Fruit fly (Drosophila melanogaster) whole organism: ENCODE results near the gene Mlc1.

Experiments
- CG8478 ChIP-seq: fragments of >200 bp; optimal IDR thresholded peaks from 2 replicates; lab custom pipeline; 2018; ENCODE audit warnings: inconsistent platforms
- Dll ChIP-seq: fragments of >200 bp; optimal IDR thresholded peaks from 2 replicates; lab custom pipeline; 2017
- EcR ChIP-seq, 2 experiments: fragments of >200 bp; optimal IDR thresholded peaks; 2 replicates each; lab custom pipeline; 2017; ENCODE audit warnings: missing biosample characterization in 2 of 2, missing genetic modification characterization in 2 of 2, missing genetic modification reagents in 2 of 2
- pan ChIP-seq: fragments of >200 bp; optimal IDR thresholded peaks from 2 replicates; lab custom pipeline; 2017
- psq ChIP-seq: fragments of >200 bp; optimal IDR thresholded peaks from 2 replicates; lab custom pipeline; 2017
- usp ChIP-seq: fragments of >200 bp; optimal IDR thresholded peaks from 2 replicates; lab custom pipeline; 2017; ENCODE audit warnings: missing biosample characterization, missing genetic modification characterization, mixed read lengths

Gene Mlc1

DNA sequence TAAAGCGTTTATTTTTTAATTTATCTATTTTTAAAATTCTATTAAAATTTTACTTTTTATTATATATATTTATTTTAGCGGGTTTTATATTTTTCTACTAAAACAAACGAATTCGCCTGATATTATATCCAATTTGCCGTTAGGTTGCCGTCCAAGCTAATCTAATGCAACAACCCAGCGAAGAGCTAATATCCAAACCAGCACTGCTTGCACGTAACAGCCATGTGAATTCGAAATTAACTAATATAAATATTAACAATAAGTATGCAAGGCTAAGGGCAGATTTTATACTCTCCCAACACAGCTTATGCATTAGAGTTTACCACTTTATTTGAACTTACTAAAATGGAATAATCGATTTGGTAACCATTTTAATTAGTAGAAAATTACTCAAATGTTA lies 8.3 kb downstream of the Mlc1 start:
- TF ChIP-seq pan (no peak), psq (lab: Kevin White, UChicago) (no peak)

dm6 chr3R:27647817-27648216 lies 12.2 kb downstream of the Mlc1 start:
- TF ChIP-seq pan (no peak), CG8478 (lab: Kevin White, UChicago) (no peak), EcR (GFP tag; optimal IDR thresholded peaks at IDR 0.05; lab: Kevin White, UChicago) (no peak), usp (GFP tag; lab: Kevin White, UChicago) (no peak), psq (lab: Kevin White, UChicago) (no peak), Dll (lab: Kevin White, UChicago) (no peak)

- TF ChIP-seq psq (lab: Kevin White, UChicago) (no peak), EcR (GFP tag; optimal IDR thresholded peaks at IDR 0.05; lab: Kevin White, UChicago) (no peak), pan (no peak), usp (GFP tag; lab: Kevin White, UChicago) (no peak), CG8478 (lab: Kevin White, UChicago) (no peak), Dll (lab: Kevin White, UChicago) (no peak)
Observed at dm6 chr3R:27643080-27643479, 16.9 kb downstream of the Mlc1 start.

dm6 chr3R:27637264-27637860 lies 22.6 kb downstream of the Mlc1 start:
- TF ChIP-seq usp (GFP tag; lab: Kevin White, UChicago), result no peak

- TF ChIP-seq Dll (lab: Kevin White, UChicago), result no peak
- TF ChIP-seq usp (GFP tag; lab: Kevin White, UChicago), result no peak
- TF ChIP-seq EcR (GFP tag; optimal IDR thresholded peaks at IDR 0.05; lab: Kevin White, UChicago), result no peak
- no peak for TF ChIP-seq CG8478 (lab: Kevin White, UChicago)
- no peak for TF ChIP-seq psq (lab: Kevin White, UChicago)
- no peak for TF ChIP-seq pan
Observed at dm6 chr3R:27636720-27637119, 23.3 kb downstream of the Mlc1 start.

dm6 chr3R:27636010-27636584 lies 23.9 kb downstream of the Mlc1 start, which contains the start of the genes CG5611 and Mtl:
Gene CG5611 (minus strand): TSS chr3R:27636060.
Gene Mtl (plus strand): TSS chr3R:27636412.
- TF ChIP-seq CG8478 (lab: Kevin White, UChicago), result no peak
- TF ChIP-seq Dll (lab: Kevin White, UChicago), result no peak
- no peak for TF ChIP-seq pan
- TF ChIP-seq usp (GFP tag; lab: Kevin White, UChicago), result no peak
- no peak for TF ChIP-seq EcR (GFP tag; optimal IDR thresholded peaks at IDR 0.05; lab: Kevin White, UChicago)
- TF ChIP-seq psq (lab: Kevin White, UChicago), result no peak

DNA sequence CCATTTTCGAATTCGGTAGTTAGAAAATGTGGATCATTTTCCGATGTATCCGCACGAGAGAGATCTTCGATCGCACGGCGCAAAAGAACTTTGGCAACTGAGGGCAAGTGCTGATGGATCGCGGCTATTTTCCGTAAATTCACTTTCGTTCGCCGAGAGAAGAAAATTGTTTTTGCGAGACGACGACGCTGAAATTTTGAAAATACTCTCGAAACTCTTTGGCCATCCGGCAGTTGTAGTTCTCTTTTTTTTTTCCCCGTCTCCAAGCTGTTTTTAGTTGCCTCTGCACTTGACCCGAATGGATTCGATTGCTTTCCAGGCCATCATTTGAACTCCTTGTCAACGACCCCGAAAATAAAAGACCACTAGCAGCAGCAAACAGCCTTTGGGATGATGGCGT lies 34.1 kb downstream of the Mlc1 start, which contains the start of gene CG5612:
Gene CG5612, minus strand, starts transcription at position 101 of the 400 bp plus-strand sequence.
- TF ChIP-seq usp (GFP tag; lab: Kevin White, UChicago) (no peak), Dll (lab: Kevin White, UChicago) (no peak), EcR (GFP tag; optimal IDR thresholded peaks at IDR 0.05; lab: Kevin White, UChicago) (no peak)

DNA sequence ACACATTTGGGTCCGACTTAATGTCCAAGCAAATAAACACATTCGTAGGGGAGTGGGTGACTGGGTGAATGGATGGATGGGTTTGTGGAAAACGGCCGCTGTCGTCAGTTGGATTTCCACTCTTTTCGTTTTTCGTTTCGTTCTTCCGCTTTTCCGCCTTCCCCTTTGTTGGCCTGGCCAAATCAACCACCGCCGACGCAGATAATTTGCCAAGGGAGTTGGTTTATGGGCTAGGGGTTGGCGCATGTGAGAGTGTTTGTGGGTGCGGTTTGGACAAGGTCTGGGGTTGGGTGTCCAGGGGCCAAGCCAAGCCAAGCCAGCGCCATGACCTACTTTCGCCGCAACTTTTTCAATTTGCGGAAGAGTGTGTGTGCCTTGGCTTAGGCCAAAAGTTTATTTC lies 37.0 kb downstream of the Mlc1 start:
- TF ChIP-seq usp (GFP tag; lab: Kevin White, UChicago), result no peak

DNA sequence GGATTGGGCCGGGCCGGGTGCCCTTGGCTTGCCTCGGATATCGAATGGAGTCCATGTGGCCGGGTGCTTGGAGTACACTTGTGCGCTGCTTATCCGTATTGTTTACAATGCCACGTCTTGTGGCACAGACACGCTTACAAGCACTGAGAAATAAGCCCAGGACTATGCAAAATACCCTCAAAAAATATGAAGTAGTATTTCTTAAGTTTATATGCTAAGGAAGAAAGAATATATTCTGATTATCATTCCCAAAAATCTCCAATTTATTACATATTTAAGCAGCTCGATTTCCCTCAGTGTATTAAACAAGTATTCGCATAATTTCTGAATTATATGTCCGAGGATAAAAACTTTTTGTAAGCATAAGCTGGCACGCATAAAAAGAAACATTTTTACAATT lies 38.1 kb downstream of the Mlc1 start:
- no peak for TF ChIP-seq CG8478 (lab: Kevin White, UChicago)
- TF ChIP-seq pan, result no peak
- TF ChIP-seq Dll (lab: Kevin White, UChicago), result no peak
- no peak for TF ChIP-seq psq (lab: Kevin White, UChicago)
- no peak for TF ChIP-seq EcR (GFP tag; optimal IDR thresholded peaks at IDR 0.05; lab: Kevin White, UChicago)
- no peak for TF ChIP-seq usp (GFP tag; lab: Kevin White, UChicago)

DNA sequence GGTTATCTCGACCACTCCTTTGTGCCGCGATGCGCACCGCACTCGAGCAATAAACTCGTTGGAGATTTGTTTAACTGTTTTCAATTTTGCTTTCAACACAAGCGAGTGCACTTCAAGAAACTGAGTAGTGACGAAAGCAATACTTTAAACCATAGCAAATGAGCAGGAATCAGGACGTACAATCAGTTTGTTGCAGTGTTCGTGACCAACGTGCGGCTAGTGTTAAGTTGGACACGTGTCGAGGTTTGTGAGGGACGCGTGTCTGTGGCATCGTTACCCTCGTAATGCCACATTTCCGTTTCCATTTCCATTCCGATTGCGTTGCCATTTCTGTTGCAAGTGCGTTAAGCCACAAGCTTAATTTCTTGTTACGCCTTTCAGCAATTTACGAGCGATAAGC lies 43.5 kb downstream of the Mlc1 start:
- TF ChIP-seq EcR (GFP tag; optimal IDR thresholded peaks at IDR 0.05; lab: Kevin White, UChicago), result no peak
- TF ChIP-seq pan, result no peak
- no peak for TF ChIP-seq Dll (lab: Kevin White, UChicago)
- TF ChIP-seq usp (GFP tag; lab: Kevin White, UChicago), result no peak
- TF ChIP-seq CG8478 (lab: Kevin White, UChicago), result no peak
- TF ChIP-seq psq (lab: Kevin White, UChicago), result no peak

DNA sequence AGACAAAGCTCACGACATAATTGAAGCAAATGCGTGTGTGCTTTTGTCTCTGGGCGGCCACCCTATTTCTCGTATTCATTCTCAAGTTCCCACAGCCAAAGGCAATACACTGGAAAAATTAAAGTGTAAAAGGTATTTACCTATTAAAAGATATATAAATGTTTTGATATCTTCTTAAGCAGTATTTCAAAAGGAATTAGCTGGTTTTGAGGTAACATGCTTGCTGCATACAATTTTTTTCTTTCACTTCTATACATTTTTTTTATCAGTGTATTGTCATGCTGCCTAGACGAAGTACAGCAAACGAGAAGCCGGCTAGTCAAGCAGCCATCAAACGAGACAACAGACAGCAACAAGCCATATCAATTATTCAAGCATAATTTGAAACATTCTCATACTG lies 46.2 kb downstream of the Mlc1 start:
- TF ChIP-seq Dll (lab: Kevin White, UChicago) (no peak), psq (lab: Kevin White, UChicago) (no peak), EcR (GFP tag; optimal IDR thresholded peaks at IDR 0.05; lab: Kevin White, UChicago) (no peak)

DNA sequence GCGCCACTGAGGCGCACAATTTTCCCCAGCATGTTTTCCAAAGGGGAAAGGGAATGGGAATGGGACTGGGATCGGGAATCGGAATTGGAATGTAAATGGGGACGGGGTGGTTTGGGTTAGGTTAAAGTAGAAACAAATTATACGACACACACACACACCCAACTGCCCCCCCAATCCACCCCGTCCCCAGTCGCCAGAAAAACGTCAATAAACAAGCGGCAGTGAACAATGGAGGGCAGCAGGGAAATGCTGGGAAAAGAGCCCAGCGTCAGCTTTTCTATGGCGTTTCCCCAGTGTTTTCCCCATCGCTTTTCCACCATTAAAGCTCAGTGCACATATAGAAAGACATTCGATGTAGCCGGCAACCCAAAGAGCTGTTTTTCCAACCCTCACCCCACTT lies 49.4 kb downstream of the Mlc1 start:
- TF ChIP-seq psq (lab: Kevin White, UChicago), result no peak
- no peak for TF ChIP-seq usp (GFP tag; lab: Kevin White, UChicago)
- TF ChIP-seq Dll (lab: Kevin White, UChicago), result no peak
- TF ChIP-seq EcR (GFP tag; optimal IDR thresholded peaks at IDR 0.05; lab: Kevin White, UChicago), result no peak
- no peak for TF ChIP-seq CG8478 (lab: Kevin White, UChicago)
- no peak for TF ChIP-seq pan
